1 fruit fly cellular context compared by ENCODE assay signal in genomic region chrX:4540430-4540932, dm6.
TF ChIP-seq lines count a peak whose summit lies in the region.

Gene rb (minus strand): TSS chrX:4540626.
Gene CHOp24 (plus strand): TSS chrX:4540908.

TF ChIP-seq in whole organism, embryonic, 481 proteins besides CTCF, POLR2A, EP300 and RAD21 (continued from another document and continues in another):
- TF ChIP-seq NfI (GFP tag; optimal IDR thresholded peaks at IDR 0.05; lab: Kevin White, UChicago) (no peak), jigr1 (GFP tag; IDR thresholded peaks at IDR 0.05; lab: Robert Waterston, UW) (no peak), Eip74EF (GFP tag; optimal IDR thresholded peaks at IDR 0.05; lab: Kevin White, UChicago) (no peak), slp2 (GFP tag; optimal IDR thresholded peaks at IDR 0.05; lab: Kevin White, UChicago) (no peak), fru (optimal IDR thresholded peaks at IDR 0.05; lab: Kevin White, UChicago) (no peak), Dek (tag; optimal IDR thresholded peaks at IDR 0.05; lab: Kevin White, UChicago) (no peak), Bdp1 (GFP tag; optimal IDR thresholded peaks at IDR 0.05; lab: Kevin White, UChicago) (no peak), tna (GFP tag; IDR thresholded peaks at IDR 0.05; lab: Robert Waterston, UW; ENCODE audit: partially characterized antibody) (peak; percentile 95), CG34224 (GFP tag; IDR thresholded peaks at IDR 0.05; lab: Robert Waterston, UW; ENCODE audit: partially characterized antibody) (peak; percentile 90), CG1529 (GFP tag; optimal IDR thresholded peaks at IDR 0.05; lab: Kevin White, UChicago) (no peak), CG2202 (tag; optimal IDR thresholded peaks at IDR 0.05; lab: Kevin White, UChicago) (no peak), btn (GFP tag; optimal IDR thresholded peaks at IDR 0.05; lab: Kevin White, UChicago) (no peak), Tbp (GFP tag; optimal IDR thresholded peaks at IDR 0.05; lab: Kevin White, UChicago) (no peak), CG31224 (GFP tag; IDR thresholded peaks at IDR 0.05; lab: Robert Waterston, UW) (no peak), Deaf1 (tag; optimal IDR thresholded peaks at IDR 0.05; lab: Kevin White, UChicago) (no peak), hbn (GFP tag; IDR thresholded peaks at IDR 0.05; lab: Robert Waterston, UW; ENCODE audit: partially characterized antibody) (peak; percentile 85), yki (optimal IDR thresholded peaks at IDR 0.05; lab: Kevin White, UChicago) (no peak), Adf1 (GFP tag; IDR thresholded peaks at IDR 0.05; lab: Robert Waterston, UW) (no peak), CG6791 (GFP tag; IDR thresholded peaks at IDR 0.05; lab: Robert Waterston, UW; ENCODE audit: partially characterized antibody) (peak; percentile 88), dan (GFP tag; IDR thresholded peaks at IDR 0.05; lab: Robert Waterston, UW) (no peak), p53 (GFP tag; optimal IDR thresholded peaks at IDR 0.05; lab: Kevin White, UChicago) (peak; percentile 15), psq (GFP tag; optimal IDR thresholded peaks at IDR 0.05; lab: Kevin White, UChicago) (no peak), CG17829 (tag; optimal IDR thresholded peaks at IDR 0.05; lab: Kevin White, UChicago) (peak; percentile 31), CG42726 (GFP tag; IDR thresholded peaks at IDR 0.05; lab: Robert Waterston, UW; ENCODE audit: partially characterized antibody) (peak; percentile 66), CG14667 (GFP tag; IDR thresholded peaks at IDR 0.05; lab: Robert Waterston, UW) (no peak), CG7745 (tag; optimal IDR thresholded peaks at IDR 0.05; lab: Kevin White, UChicago) (no peak), rib (GFP tag; IDR thresholded peaks at IDR 0.05; lab: Robert Waterston, UW) (no peak), CG32767 (GFP tag; IDR thresholded peaks at IDR 0.05; lab: Robert Waterston, UW) (no peak), ftz-f1 (GFP tag; optimal IDR thresholded peaks at IDR 0.05; lab: Kevin White, UChicago) (no peak), CG10209 (GFP tag; optimal IDR thresholded peaks at IDR 0.05; lab: Kevin White, UChicago) (no peak), insv (GFP tag; optimal IDR thresholded peaks at IDR 0.05; lab: Kevin White, UChicago) (no peak), CG8359 (GFP tag; optimal IDR thresholded peaks at IDR 0.05; lab: Kevin White, UChicago; ENCODE audit: borderline replicate concordance) (no peak), Awh (GFP tag; IDR thresholded peaks at IDR 0.05; lab: Robert Waterston, UW) (no peak), Hmr (GFP tag; optimal IDR thresholded peaks at IDR 0.05; lab: Kevin White, UChicago) (no peak), Dfd (GFP tag; optimal IDR thresholded peaks at IDR 0.05; lab: Kevin White, UChicago) (no peak), dpn (GFP tag; optimal IDR thresholded peaks at IDR 0.05; lab: Kevin White, UChicago) (peak; percentile 45 to 48), abd-A (tag; optimal IDR thresholded peaks at IDR 0.05; lab: Kevin White, UChicago) (no peak), Mrtf (GFP tag; IDR thresholded peaks at IDR 0.05; lab: Robert Waterston, UW) (no peak), CG16815 (GFP tag; optimal IDR thresholded peaks at IDR 0.05; lab: Kevin White, UChicago) (no peak), mam (GFP tag; optimal IDR thresholded peaks at IDR 0.05; lab: Kevin White, UChicago) (peak; percentile 63), CG7928 (GFP tag; optimal IDR thresholded peaks at IDR 0.05; lab: Kevin White, UChicago) (no peak), Ada2b (GFP tag; IDR thresholded peaks at IDR 0.05; lab: Robert Waterston, UW) (no peak), Pdp1 (GFP tag; optimal IDR thresholded peaks at IDR 0.05; lab: Kevin White, UChicago) (peak; percentile 25 to 38), D (optimal IDR thresholded peaks at IDR 0.05; lab: Kevin White, UChicago) (no peak), D (GFP tag; optimal IDR thresholded peaks at IDR 0.05; lab: Kevin White, UChicago) (no peak), Fer1 (GFP tag; optimal IDR thresholded peaks at IDR 0.05; lab: Kevin White, UChicago) (peak; percentile 14), tap (tag; optimal IDR thresholded peaks at IDR 0.05; lab: Kevin White, UChicago) (no peak), sim (GFP tag; IDR thresholded peaks at IDR 0.05; lab: Robert Waterston, UW) (no peak), sr (GFP tag; IDR thresholded peaks at IDR 0.05; lab: Robert Waterston, UW) (no peak), fu2 (GFP tag; optimal IDR thresholded peaks at IDR 0.05; lab: Kevin White, UChicago) (no peak), nerfin-1 (tag; optimal IDR thresholded peaks at IDR 0.05; lab: Kevin White, UChicago) (peak; percentile 99), Hey (tag; optimal IDR thresholded peaks at IDR 0.05; lab: Kevin White, UChicago) (no peak), sens-2 (GFP tag; IDR thresholded peaks at IDR 0.05; lab: Robert Waterston, UW) (no peak), fd96Cb (tag; optimal IDR thresholded peaks at IDR 0.05; lab: Kevin White, UChicago) (no peak), vnd (GFP tag; IDR thresholded peaks at IDR 0.05; lab: Robert Waterston, UW; ENCODE audit: partially characterized antibody) (peak; percentile 96), trem (tag; optimal IDR thresholded peaks at IDR 0.05; lab: Kevin White, UChicago) (peak; percentile 79), CG17328 (GFP tag; IDR thresholded peaks at IDR 0.05; lab: Robert Waterston, UW) (no peak), Scr (GFP tag; IDR thresholded peaks at IDR 0.05; lab: Robert Waterston, UW; ENCODE audit: partially characterized antibody) (peak; percentile 95), Meics (GFP tag; optimal IDR thresholded peaks at IDR 0.05; lab: Kevin White, UChicago) (no peak), slbo (GFP tag; IDR thresholded peaks at IDR 0.05; lab: Robert Waterston, UW) (no peak), ems (GFP tag; optimal IDR thresholded peaks at IDR 0.05; lab: Kevin White, UChicago) (no peak), CG4424 (GFP tag; optimal IDR thresholded peaks at IDR 0.05; lab: Kevin White, UChicago) (no peak), aop (GFP tag; IDR thresholded peaks at IDR 0.05; lab: Robert Waterston, UW) (no peak), CG3838 (GFP tag; optimal IDR thresholded peaks at IDR 0.05; lab: Kevin White, UChicago) (no peak), Stat92E (GFP tag; optimal IDR thresholded peaks at IDR 0.05; lab: Kevin White, UChicago) (no peak), CG10565 (GFP tag; optimal IDR thresholded peaks at IDR 0.05; lab: Kevin White, UChicago) (no peak), cwo (GFP tag; optimal IDR thresholded peaks at IDR 0.05; lab: Kevin White, UChicago) (no peak), chm (GFP tag; IDR thresholded peaks at IDR 0.05; lab: Robert Waterston, UW) (no peak), tio (GFP tag; optimal IDR thresholded peaks at IDR 0.05; lab: Kevin White, UChicago) (no peak), Nf-YA (GFP tag; IDR thresholded peaks at IDR 0.05; lab: Robert Waterston, UW) (no peak), CG9797 (GFP tag; optimal IDR thresholded peaks at IDR 0.05; lab: Kevin White, UChicago) (peak; percentile 68), crc (GFP tag; optimal IDR thresholded peaks at IDR 0.05; lab: Kevin White, UChicago) (no peak), CG6683 (GFP tag; optimal IDR thresholded peaks at IDR 0.05; lab: Kevin White, UChicago) (no peak), Dll (GFP tag; IDR thresholded peaks at IDR 0.05; lab: Robert Waterston, UW; ENCODE audit: partially characterized antibody) (peak; percentile 95), pum (GFP tag; optimal IDR thresholded peaks at IDR 0.05; lab: Kevin White, UChicago) (peak; percentile 32), CG4360 (GFP tag; IDR thresholded peaks at IDR 0.05; lab: Robert Waterston, UW) (no peak), CG12659 (GFP tag; optimal IDR thresholded peaks at IDR 0.05; lab: Kevin White, UChicago) (peak; percentile 70), dmrt99B (tag; optimal IDR thresholded peaks at IDR 0.05; lab: Kevin White, UChicago) (no peak), sqz (GFP tag; optimal IDR thresholded peaks at IDR 0.05; lab: Kevin White, UChicago) (peak; percentile 86), CG10321 (GFP tag; IDR thresholded peaks at IDR 0.05; lab: Robert Waterston, UW) (no peak), CG11093 (GFP tag; IDR thresholded peaks at IDR 0.05; lab: Robert Waterston, UW) (no peak), Mes4 (GFP tag; optimal IDR thresholded peaks at IDR 0.05; lab: Kevin White, UChicago) (no peak), CG9609 (GFP tag; optimal IDR thresholded peaks at IDR 0.05; lab: Kevin White, UChicago) (no peak), NC2β (GFP tag; optimal IDR thresholded peaks at IDR 0.05; lab: Kevin White, UChicago) (no peak), E2f2 (GFP tag; IDR thresholded peaks at IDR 0.05; lab: Robert Waterston, UW) (peak; percentile 18; the same call in 1 of the 2 replicates), CG17186 (GFP tag; optimal IDR thresholded peaks at IDR 0.05; lab: Kevin White, UChicago) (peak; percentile 86), Sox102F (GFP tag; optimal IDR thresholded peaks at IDR 0.05; lab: Kevin White, UChicago) (no peak), CG18599 (GFP tag; optimal IDR thresholded peaks at IDR 0.05; lab: Kevin White, UChicago) (no peak), pzg (GFP tag; optimal IDR thresholded peaks at IDR 0.05; lab: Kevin White, UChicago) (peak; percentile 70), ssp (GFP tag; IDR thresholded peaks at IDR 0.05; lab: Robert Waterston, UW) (no peak), Lhr (GFP tag; optimal IDR thresholded peaks at IDR 0.05; lab: Kevin White, UChicago) (peak; percentile 10), org-1 (GFP tag; optimal IDR thresholded peaks at IDR 0.05; lab: Kevin White, UChicago) (no peak), CG12942 (GFP tag; optimal IDR thresholded peaks at IDR 0.05; lab: Kevin White, UChicago) (no peak), CHES-1-like (GFP tag; optimal IDR thresholded peaks at IDR 0.05; lab: Kevin White, UChicago) (peak; percentile 49), Doc2 (GFP tag; IDR thresholded peaks at IDR 0.05; lab: Robert Waterston, UW) (no peak), Kr (GFP tag; optimal IDR thresholded peaks at IDR 0.05; lab: Kevin White, UChicago) (no peak), dimm (GFP tag; IDR thresholded peaks at IDR 0.05; lab: Robert Waterston, UW) (no peak), Side (GFP tag; optimal IDR thresholded peaks at IDR 0.05; lab: Kevin White, UChicago) (peak; percentile 63), CG11456 (GFP tag; IDR thresholded peaks at IDR 0.05; lab: Robert Waterston, UW) (no peak), Optix (GFP tag; IDR thresholded peaks at IDR 0.05; lab: Robert Waterston, UW) (no peak), gt (GFP tag; IDR thresholded peaks at IDR 0.05; lab: Robert Waterston, UW) (no peak), mirr (GFP tag; optimal IDR thresholded peaks at IDR 0.05; lab: Kevin White, UChicago) (no peak), CG6175 (GFP tag; IDR thresholded peaks at IDR 0.05; lab: Robert Waterston, UW) (no peak), sna (GFP tag; IDR thresholded peaks at IDR 0.05; lab: Robert Waterston, UW; ENCODE audit: partially characterized antibody) (peak; percentile 89), CG15479 (GFP tag; optimal IDR thresholded peaks at IDR 0.05; lab: Kevin White, UChicago) (no peak), az2 (GFP tag; optimal IDR thresholded peaks at IDR 0.05; lab: Kevin White, UChicago) (no peak), Lpt (GFP tag; optimal IDR thresholded peaks at IDR 0.05; lab: Kevin White, UChicago) (no peak), tx (GFP tag; optimal IDR thresholded peaks at IDR 0.05; lab: Kevin White, UChicago) (no peak), CG3847 (GFP tag; IDR thresholded peaks at IDR 0.05; lab: Robert Waterston, UW) (peak; percentile 17; the same call in 1 of the 2 replicates), CG30403 (GFP tag; optimal IDR thresholded peaks at IDR 0.05; lab: Kevin White, UChicago) (peak; percentile 14), grn (GFP tag; optimal IDR thresholded peaks at IDR 0.05; lab: Kevin White, UChicago) (no peak), CG13424 (tag; optimal IDR thresholded peaks at IDR 0.05; lab: Kevin White, UChicago) (no peak), Atf3 (GFP tag; optimal IDR thresholded peaks at IDR 0.05; lab: Kevin White, UChicago) (no peak), Mad (GFP tag; optimal IDR thresholded peaks at IDR 0.05; lab: Kevin White, UChicago) (no peak), CG13296 (GFP tag; optimal IDR thresholded peaks at IDR 0.05; lab: Kevin White, UChicago) (no peak), twi (tag; optimal IDR thresholded peaks at IDR 0.05; lab: Kevin White, UChicago) (no peak), cas (GFP tag; IDR thresholded peaks at IDR 0.05; lab: Robert Waterston, UW) (no peak), mld (GFP tag; IDR thresholded peaks at IDR 0.05; lab: Robert Waterston, UW; ENCODE audit: partially characterized antibody) (peak; percentile 88), CG12769 (tag; optimal IDR thresholded peaks at IDR 0.05; lab: Kevin White, UChicago) (no peak), chinmo (GFP tag; IDR thresholded peaks at IDR 0.05; lab: Robert Waterston, UW; ENCODE audit: partially characterized antibody) (peak; percentile 77; the same call in 3 of the 4 replicates), hth (optimal IDR thresholded peaks at IDR 0.05; lab: Kevin White, UChicago) (no peak), br (optimal IDR thresholded peaks at IDR 0.05; lab: Kevin White, UChicago) (no peak), zen2 (GFP tag; IDR thresholded peaks at IDR 0.05; lab: Robert Waterston, UW; ENCODE audit: partially characterized antibody) (peak; percentile 78; the same call in 1 of the 3 replicates), HLH4C (GFP tag; IDR thresholded peaks at IDR 0.05; lab: Robert Waterston, UW; ENCODE audit: partially characterized antibody) (peak; percentile 98), nau (GFP tag; optimal IDR thresholded peaks at IDR 0.05; lab: Kevin White, UChicago) (no peak), bcd (GFP tag; optimal IDR thresholded peaks at IDR 0.05; lab: Kevin White, UChicago) (no peak), PHDP (tag; optimal IDR thresholded peaks at IDR 0.05; lab: Kevin White, UChicago) (no peak), CG7987 (GFP tag; optimal IDR thresholded peaks at IDR 0.05; lab: Kevin White, UChicago) (no peak), Antp (GFP tag; optimal IDR thresholded peaks at IDR 0.05; lab: Kevin White, UChicago) (peak; percentile 47), CG12391 (tag; optimal IDR thresholded peaks at IDR 0.05; lab: Kevin White, UChicago) (peak; percentile 8), ato (GFP tag; IDR thresholded peaks at IDR 0.05; lab: Robert Waterston, UW; ENCODE audit: partially characterized antibody) (peak; percentile 57; the same call in 1 of the 2 replicates), CG17385 (GFP tag; optimal IDR thresholded peaks at IDR 0.05; lab: Kevin White, UChicago) (no peak), gsb (GFP tag; IDR thresholded peaks at IDR 0.05; lab: Robert Waterston, UW) (no peak), Oaz (GFP tag; IDR thresholded peaks at IDR 0.05; lab: Robert Waterston, UW) (no peak), CG13894 (tag; optimal IDR thresholded peaks at IDR 0.05; lab: Kevin White, UChicago) (no peak), sob (GFP tag; IDR thresholded peaks at IDR 0.05; lab: Robert Waterston, UW) (peak; percentile 28; the same call in 1 of the 2 replicates)
